Worm (Caenorhabditis elegans) whole organism, dauer: Measurements from ENCODE around the gene T03F6.6.
"Not testable (repeated sequence)": the region's sequence is repeated elsewhere in the genome, so short reads cannot be mapped to it uniquely, and the experiment has no call there.

Experiments used
- unc-62 ChIP-seq: sonication (generic microtip); optimal IDR thresholded peaks from 2 replicates; lab custom pipeline; 2017; ENCODE audit warnings: missing biosample characterization, missing genetic modification reagents, missing genetic modification characterization

T03F6.6 gene

ce11 chrIII:13380196-13380595 is at the start of gene T03F6.6:
T03F6.6 (minus strand) TSS chrIII:13380296.
- TF ChIP-seq unc-62 (GFP tag; lab: Kevin White, UChicago) = no peak

DNA sequence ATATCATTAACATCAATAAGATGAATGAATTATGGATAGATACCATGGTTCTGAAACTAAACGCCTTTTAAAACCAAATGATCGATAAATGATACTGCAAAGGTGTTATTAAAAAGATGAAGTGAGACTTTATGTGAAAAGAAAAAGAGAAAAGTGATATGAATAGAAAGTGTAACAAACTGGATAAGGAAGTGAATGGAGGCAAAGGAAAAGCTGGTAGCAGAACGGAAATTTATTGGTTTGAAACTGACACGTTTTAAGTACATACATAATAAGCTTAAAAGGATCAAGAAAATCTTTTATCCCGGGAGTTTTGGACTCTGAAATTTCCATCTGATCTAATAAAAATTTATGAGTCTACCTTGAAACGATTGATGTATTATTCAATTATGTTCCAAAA is 49.6 kb upstream of the T03F6.6 start, which contains the start of gene bli-5:
Gene bli-5, minus strand, starts transcription at position 101 of the 400 bp plus-strand sequence.
- TF ChIP-seq unc-62 (GFP tag; lab: Kevin White, UChicago) = no peak

ce11 chrIII:13427817-13428216 is 47.7 kb upstream of the T03F6.6 start:
- TF ChIP-seq unc-62 (GFP tag; lab: Kevin White, UChicago) = no peak

DNA sequence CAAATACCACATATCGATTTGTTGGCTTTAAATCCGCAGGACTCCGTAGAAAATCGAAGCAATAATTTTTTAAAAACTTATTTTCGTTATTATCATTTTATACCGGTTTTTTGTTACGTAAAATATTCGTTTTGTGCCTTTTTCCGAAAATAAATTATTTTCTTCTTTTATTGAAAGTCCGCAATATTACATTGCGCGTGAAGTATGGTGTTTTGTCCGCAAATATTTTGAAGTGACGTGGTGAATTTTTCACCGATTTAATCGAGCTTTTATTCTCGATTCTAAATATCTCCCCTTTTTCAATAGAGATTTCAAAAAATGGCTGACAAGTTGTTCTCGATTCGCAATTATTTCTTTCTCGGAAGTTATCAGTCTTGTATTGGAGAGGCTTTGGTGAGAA is 45.9 kb upstream of the T03F6.6 start, which contains the start of gene cope-1:
Gene cope-1, plus strand, starts transcription at position 229 of the 400 bp plus-strand sequence.
- no peak for TF ChIP-seq unc-62 (GFP tag; lab: Kevin White, UChicago)

- TF ChIP-seq unc-62 (GFP tag; lab: Kevin White, UChicago) = no peak
These were observed 43.3 kb upstream of the T03F6.6 start, which contains the start of gene exo-1 for ce11 chrIII:13423414-13423813. exo-1 (plus strand) TSS chrIII:13423514.

DNA sequence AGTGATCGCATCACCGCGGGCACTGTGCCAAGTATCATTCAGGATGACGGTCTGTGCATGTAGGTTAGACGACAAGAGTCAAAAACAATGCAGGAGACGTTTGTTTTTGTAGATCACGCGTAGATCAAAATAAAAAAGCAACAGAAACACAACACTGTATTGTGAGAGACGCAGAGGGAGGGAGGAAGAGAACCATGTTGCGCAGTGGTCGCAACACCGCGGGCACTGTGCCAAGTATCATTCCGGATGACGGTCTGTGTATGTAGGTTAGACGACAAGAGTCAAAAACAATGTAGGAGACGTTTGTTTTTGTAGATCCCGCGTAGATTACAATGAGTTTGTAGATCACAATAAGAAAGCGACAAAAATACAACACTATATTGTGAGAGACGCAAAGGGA is 38.9 kb upstream of the T03F6.6 start:
- TF ChIP-seq unc-62 (GFP tag; lab: Kevin White, UChicago) = no peak

ce11 chrIII:13411202-13411601 is 31.1 kb upstream of the T03F6.6 start:
- TF ChIP-seq unc-62 (GFP tag; lab: Kevin White, UChicago) = no peak

- no peak for TF ChIP-seq unc-62 (GFP tag; lab: Kevin White, UChicago)
These were observed 29.4 kb upstream of the T03F6.6 start, which contains the start of gene myo-6 for ce11 chrIII:13409498-13409897. myo-6 (plus strand) TSS chrIII:13409798.

ce11 chrIII:13405504-13405903 is 25.4 kb upstream of the T03F6.6 start, which contains the start of gene nas-1:
nas-1 (plus strand) TSS chrIII:13405804.
- TF ChIP-seq unc-62 (GFP tag; lab: Kevin White, UChicago) = no peak

DNA sequence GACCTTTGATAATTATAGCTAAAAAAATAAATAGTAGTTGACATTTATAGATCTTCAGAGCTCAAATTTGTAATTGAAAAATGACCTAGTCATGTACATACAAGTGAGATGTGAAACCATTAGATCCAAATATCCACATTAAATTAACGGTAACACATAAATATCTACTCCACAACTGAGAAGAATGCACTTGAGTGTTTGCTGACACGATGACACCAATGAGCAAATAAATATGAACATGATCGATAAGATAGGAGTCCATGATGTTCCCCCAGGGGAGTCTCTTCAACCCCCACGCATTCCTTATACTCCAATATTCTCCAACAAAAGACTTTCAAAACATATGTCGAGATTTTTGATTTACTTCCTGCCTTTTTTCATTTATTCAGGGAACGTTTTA is 24.3 kb upstream of the T03F6.6 start, which contains the start of gene ttr-52:
Gene ttr-52, plus strand, starts transcription at position 301 of the 400 bp plus-strand sequence.
- no peak for TF ChIP-seq unc-62 (GFP tag; lab: Kevin White, UChicago)

DNA sequence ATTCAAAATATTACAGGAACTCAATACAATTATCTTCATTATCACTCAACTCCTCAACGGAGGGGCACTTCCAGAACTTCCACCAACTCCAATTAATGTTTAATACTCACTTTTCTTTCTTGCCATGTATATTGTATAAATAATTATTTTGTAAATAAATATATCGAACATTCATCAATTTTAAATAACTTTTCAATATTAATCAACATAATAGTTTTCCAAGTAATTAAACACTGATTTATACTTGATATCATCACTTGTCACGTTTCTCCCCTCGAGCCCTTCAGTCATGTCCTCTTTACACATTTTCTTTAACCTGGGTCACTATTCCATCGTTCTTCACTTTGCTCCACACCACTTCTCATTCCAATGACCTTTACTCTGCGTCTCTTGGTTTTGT is 22.8 kb upstream of the T03F6.6 start, which contains the start of gene mig-18:
Gene mig-18, plus strand, starts transcription at position 301 of the 400 bp plus-strand sequence.
- TF ChIP-seq unc-62 (GFP tag; lab: Kevin White, UChicago) = no peak

- not testable (repeated sequence) for TF ChIP-seq unc-62 (GFP tag; lab: Kevin White, UChicago)
These were observed 21.7 kb upstream of the T03F6.6 start, which contains the start of the genes srlf-9 and srlf-10 for ce11 chrIII:13401673-13402258. srlf-9 (minus strand) TSS chrIII:13401773. srlf-10 (plus strand) TSS chrIII:13402208.

- no peak for TF ChIP-seq unc-62 (GFP tag; lab: Kevin White, UChicago)
These were observed 15.2 kb upstream of the T03F6.6 start, which contains the start of gene F11F1.1 for ce11 chrIII:13395262-13395661. F11F1.1 (plus strand) TSS chrIII:13395562.

DNA sequence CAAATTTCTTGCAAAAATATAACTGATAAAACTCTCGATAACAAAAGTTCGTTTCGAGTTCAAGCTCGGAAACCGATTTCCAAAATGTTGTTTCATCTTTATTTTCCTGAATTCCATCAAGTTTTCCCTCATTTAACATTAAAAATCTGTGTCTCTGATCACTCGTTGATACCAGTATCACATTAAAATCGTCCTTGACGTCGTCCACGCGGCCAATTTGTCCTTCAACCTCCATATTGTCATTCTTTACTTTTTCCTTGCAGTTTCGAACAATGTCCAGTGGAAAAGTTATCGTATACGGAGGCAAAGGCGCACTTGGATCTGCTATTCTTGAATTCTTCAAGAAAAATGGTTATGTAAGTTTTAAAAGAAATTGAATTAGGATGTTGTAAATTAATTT is 13.6 kb upstream of the T03F6.6 start, which contains the start of gene qdpr-1:
Gene qdpr-1, plus strand, starts transcription at position 264 of the 400 bp plus-strand sequence.
- TF ChIP-seq unc-62 (GFP tag; lab: Kevin White, UChicago) = no peak

DNA sequence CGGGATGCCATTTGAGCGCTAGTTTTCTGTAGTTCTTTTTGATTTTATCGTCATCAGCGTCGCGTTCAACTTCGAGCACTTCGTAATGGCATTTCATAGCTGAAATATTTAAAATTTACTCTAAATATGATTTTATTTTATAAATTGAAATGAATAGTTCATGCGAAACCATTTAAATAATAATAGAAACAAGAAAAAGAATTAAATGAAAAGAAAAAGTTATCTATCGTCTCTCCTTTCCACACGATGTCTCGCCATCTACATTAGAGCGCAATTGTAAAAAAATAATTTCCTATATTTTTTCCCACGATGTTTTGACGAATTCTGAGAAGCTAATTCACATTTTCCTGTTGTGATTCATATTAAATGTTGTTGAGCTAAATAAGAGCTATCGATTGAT is 13.1 kb upstream of the T03F6.6 start, which contains the start of gene dnj-17:
Gene dnj-17, minus strand, starts transcription at position 101 of the 400 bp plus-strand sequence.
- no peak for TF ChIP-seq unc-62 (GFP tag; lab: Kevin White, UChicago)

DNA sequence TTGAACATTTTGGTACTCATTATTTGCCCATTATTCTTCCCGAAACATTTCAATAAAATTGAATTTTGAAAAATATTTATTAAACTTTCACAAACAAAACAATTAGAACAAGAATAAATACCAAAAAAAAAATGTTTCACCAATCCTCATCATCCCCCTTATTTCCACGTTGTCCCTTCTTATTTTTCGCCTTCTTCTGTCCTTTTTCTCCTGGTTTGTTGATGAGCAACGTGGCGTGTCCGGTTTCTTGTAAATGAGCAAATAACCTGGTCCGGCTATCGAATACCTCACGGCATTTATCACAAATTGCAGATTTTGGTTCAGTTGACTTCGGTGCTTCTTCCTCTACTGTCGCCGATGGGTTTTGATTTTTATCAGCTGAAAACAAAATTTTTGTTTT is 10.7 kb upstream of the T03F6.6 start:
- no peak for TF ChIP-seq unc-62 (GFP tag; lab: Kevin White, UChicago)
